Fruit fly (Drosophila melanogaster) whole organism, embryonic: ENCODE results near the gene GCS2beta.
A peak's percentile ranks its signal among the peaks of the same experiment; 100 is the strongest.

Experiments used
- Awh ChIP-seq: fragments of 200-800 bp; sonication (Bioruptor generic); IDR thresholded peaks from 2 replicates; pipeline ENCODE4, ENCODE4 v1.3.6; 2022; ENCODE audit warnings: missing biosample characterization, missing genetic modification characterization
- BEAF-32 ChIP-seq: fragments of 200-800 bp; sonication (Bioruptor generic); optimal IDR thresholded peaks from 3 replicates; lab custom pipeline; 2017; ENCODE audit warnings: missing biosample characterization, missing genetic modification characterization, mild to moderate bottlenecking, moderate library complexity, missing genetic modification reagents
- CG13424 ChIP-seq: fragments of 200-800 bp; sonication (Bioruptor generic); optimal IDR thresholded peaks from 2 replicates; lab custom pipeline; 2019; ENCODE audit warnings: missing biosample characterization, mild to moderate bottlenecking, missing genetic modification characterization, moderate library complexity
- CG14050 ChIP-seq: fragments of 200-800 bp; sonication (Bioruptor generic); IDR thresholded peaks from 3 replicates; pipeline ENCODE4 v1.3.6; 2022; ENCODE audit warnings: missing biosample characterization, missing genetic modification characterization
- CG14441 ChIP-seq: fragments of 200-800 bp; sonication (Bioruptor generic); IDR thresholded peaks from 2 replicates; pipeline ENCODE4 v1.3.6; 2022; ENCODE audit warnings: missing biosample characterization, missing genetic modification characterization
- CG15514 ChIP-seq: fragments of 200-800 bp; sonication (Bioruptor generic); optimal IDR thresholded peaks from 3 replicates; lab custom pipeline; 2017; ENCODE audit warnings: missing biosample characterization, missing genetic modification characterization, mild to moderate bottlenecking, moderate library complexity, missing genetic modification reagents
- CG17186 ChIP-seq: fragments of 200-800 bp; sonication (Bioruptor generic); optimal IDR thresholded peaks from 3 replicates; lab custom pipeline; 2017; ENCODE audit warnings: missing biosample characterization, missing genetic modification reagents, missing genetic modification characterization
- CG17361 ChIP-seq: fragments of 200-800 bp; sonication (Bioruptor generic); IDR thresholded peaks from 3 replicates; pipeline ENCODE4 v1.3.6; 2022; ENCODE audit warnings: missing biosample characterization, missing genetic modification characterization
- CG30020 ChIP-seq: fragments of 200-800 bp; optimal IDR thresholded peaks from 2 replicates; lab custom pipeline; 2019; ENCODE audit warnings: missing biosample characterization, mild to moderate bottlenecking, missing genetic modification characterization, moderate library complexity
- CG31365 ChIP-seq: fragments of 200-800 bp; sonication (Bioruptor generic); optimal IDR thresholded peaks from 2 replicates; lab custom pipeline; 2018; ENCODE audit warnings: missing biosample characterization, mild to moderate bottlenecking, missing genetic modification characterization
- CG33557 ChIP-seq: fragments of 200-800 bp; sonication (Bioruptor generic); optimal IDR thresholded peaks from 2 replicates; lab custom pipeline; 2019; ENCODE audit warnings: missing biosample characterization, mild to moderate bottlenecking, missing genetic modification characterization, moderate library complexity
- CG3847 ChIP-seq: fragments of 200-800 bp; sonication (Bioruptor generic); IDR thresholded peaks from 2 replicates; pipeline ENCODE4 v1.3.6; 2022; ENCODE audit warnings: missing biosample characterization, missing genetic modification characterization
- CG4404 ChIP-seq: fragments of 200-800 bp; sonication (Bioruptor generic); IDR thresholded peaks from 2 replicates; pipeline ENCODE4 v1.3.6; 2022; ENCODE audit warnings: missing biosample characterization, missing genetic modification characterization
- CG6654 ChIP-seq: fragments of 200-800 bp; sonication (Bioruptor generic); optimal IDR thresholded peaks from 2 replicates; lab custom pipeline; 2017; ENCODE audit warnings: missing biosample characterization, mild to moderate bottlenecking, missing genetic modification characterization
- CG6683 ChIP-seq: fragments of 200-800 bp; sonication (Bioruptor generic); optimal IDR thresholded peaks from 2 replicates; lab custom pipeline; 2017; ENCODE audit warnings: missing biosample characterization, mild to moderate bottlenecking, missing genetic modification characterization, missing genetic modification reagents
- CG6813 ChIP-seq: fragments of 200-800 bp; sonication (Bioruptor generic); optimal IDR thresholded peaks from 2 replicates; lab custom pipeline; 2017; ENCODE audit warnings: missing biosample characterization, missing genetic modification characterization, mild to moderate bottlenecking, moderate library complexity, missing genetic modification reagents
- CG8388 ChIP-seq: fragments of 200-800 bp; sonication (Bioruptor generic); optimal IDR thresholded peaks from 2 replicates; lab custom pipeline; 2019; ENCODE audit warnings: missing biosample characterization, mild to moderate bottlenecking, missing genetic modification characterization, moderate library complexity
- CG9437 ChIP-seq: fragments of 200-800 bp; sonication (Bioruptor generic); optimal IDR thresholded peaks from 2 replicates; lab custom pipeline; 2018; ENCODE audit warnings: missing biosample characterization, mild to moderate bottlenecking, missing genetic modification characterization
- CTCF ChIP-seq: fragments of 200-800 bp; sonication (Bioruptor generic); optimal IDR thresholded peaks from 2 replicates; lab custom pipeline; 2017; ENCODE audit warnings: missing biosample characterization, mild to moderate bottlenecking, missing genetic modification characterization, moderate library complexity
- CoRest ChIP-seq: fragments of 200-800 bp; sonication (Bioruptor generic); optimal IDR thresholded peaks from 3 replicates; lab custom pipeline; 2018; ENCODE audit warnings: missing biosample characterization, mild to moderate bottlenecking, missing genetic modification characterization, moderate library complexity
- Dll ChIP-seq: fragments of 200-800 bp; sonication (Bioruptor generic); IDR thresholded peaks from 4 replicates; pipeline ENCODE4 v1.3.6; 2022; ENCODE audit warnings: missing biosample characterization, missing genetic modification characterization; ENCODE audit not compliant: partially characterized antibody
- ERR ChIP-seq: fragments of 200-800 bp; sonication (Bioruptor generic); optimal IDR thresholded peaks from 2 replicates; lab custom pipeline; 2016; ENCODE audit warnings: missing biosample characterization, missing genetic modification characterization
- Gug ChIP-seq: fragments of 200-800 bp; sonication (Bioruptor generic); IDR thresholded peaks from 4 replicates; pipeline ENCODE4 v1.3.6; 2022; ENCODE audit warnings: missing biosample characterization, missing genetic modification characterization
- Lhr ChIP-seq: fragments of 200-800 bp; sonication (Bioruptor generic); optimal IDR thresholded peaks from 3 replicates; lab custom pipeline; 2017; ENCODE audit warnings: mild to moderate bottlenecking, missing biosample characterization, missing genetic modification reagents, missing genetic modification characterization
- MESR4 ChIP-seq: fragments of 200-800 bp; sonication (Bioruptor generic); optimal IDR thresholded peaks from 2 replicates; lab custom pipeline; 2018; ENCODE audit warnings: missing biosample characterization, mild to moderate bottlenecking, missing genetic modification characterization, moderate library complexity
- NC2β ChIP-seq: fragments of 200-800 bp; sonication (Bioruptor generic); optimal IDR thresholded peaks from 2 replicates; lab custom pipeline; 2016; ENCODE audit warnings: missing biosample characterization, missing genetic modification characterization
- Ssrp ChIP-seq: fragments of 200-800 bp; sonication (Bioruptor generic); optimal IDR thresholded peaks from 2 replicates; lab custom pipeline; 2018; ENCODE audit warnings: missing biosample characterization, mild to moderate bottlenecking, missing genetic modification characterization, moderate library complexity
- Xrp1 ChIP-seq: fragments of 200-800 bp; sonication (Bioruptor generic); IDR thresholded peaks from 2 replicates; pipeline ENCODE4 v1.3.6; 2022; ENCODE audit warnings: missing biosample characterization, missing genetic modification characterization
- YL-1 ChIP-seq: fragments of 200-800 bp; sonication (Bioruptor generic); optimal IDR thresholded peaks from 3 replicates; lab custom pipeline; 2017; ENCODE audit warnings: missing biosample characterization, mild to moderate bottlenecking, missing genetic modification characterization
- ab ChIP-seq: fragments of 200-800 bp; sonication (Bioruptor generic); optimal IDR thresholded peaks from 2 replicates; lab custom pipeline; 2016; ENCODE audit warnings: missing biosample characterization, missing genetic modification characterization
- amos ChIP-seq: fragments of 200-800 bp; sonication (Bioruptor generic); IDR thresholded peaks from 2 replicates; pipeline ENCODE4 v1.3.6; 2022; ENCODE audit warnings: missing biosample characterization, missing genetic modification characterization; ENCODE audit not compliant: partially characterized antibody
- ato ChIP-seq: fragments of 200-800 bp; sonication (Bioruptor generic); IDR thresholded peaks from 2 replicates; pipeline ENCODE4 v1.3.6; 2022; ENCODE audit warnings: missing biosample characterization, missing genetic modification characterization; ENCODE audit not compliant: partially characterized antibody
- crc ChIP-seq: fragments of 200-800 bp; sonication (Bioruptor generic); optimal IDR thresholded peaks from 2 replicates; lab custom pipeline; 2016; ENCODE audit warnings: missing biosample characterization, missing genetic modification characterization
- da ChIP-seq: fragments of 200-800 bp; sonication (Bioruptor generic); optimal IDR thresholded peaks from 2 replicates; lab custom pipeline; 2016; ENCODE audit warnings: missing biosample characterization, missing genetic modification characterization
- emc ChIP-seq: fragments of 200-800 bp; sonication (Bioruptor generic); optimal IDR thresholded peaks from 2 replicates; lab custom pipeline; 2016; ENCODE audit warnings: missing biosample characterization, missing genetic modification characterization
- ewg ChIP-seq: fragments of 200-800 bp; sonication (Bioruptor generic); optimal IDR thresholded peaks from 3 replicates; lab custom pipeline; 2017; ENCODE audit warnings: mild to moderate bottlenecking, missing biosample characterization, missing genetic modification reagents, missing genetic modification characterization
- gfzf ChIP-seq: fragments of 200-800 bp; sonication (Bioruptor generic); optimal IDR thresholded peaks from 2 replicates; lab custom pipeline; 2016; ENCODE audit warnings: missing biosample characterization, mild to moderate bottlenecking, missing genetic modification characterization, moderate library complexity
- gt ChIP-seq: fragments of 200-800 bp; sonication (Bioruptor generic); IDR thresholded peaks from 2 replicates; pipeline ENCODE4 v1.3.6; 2022; ENCODE audit warnings: missing biosample characterization, missing genetic modification characterization
- her ChIP-seq: fragments of 200-800 bp; sonication (Bioruptor generic); optimal IDR thresholded peaks from 2 replicates; lab custom pipeline; 2016; ENCODE audit warnings: missing biosample characterization, missing genetic modification characterization
- lab ChIP-seq: fragments of 200-800 bp; sonication (Bioruptor generic); optimal IDR thresholded peaks from 3 replicates; lab custom pipeline; 2017; ENCODE audit warnings: missing biosample characterization, missing genetic modification characterization, mild to moderate bottlenecking, moderate library complexity, missing genetic modification reagents
- lola ChIP-seq, 3 experiments: fragments of >200 bp in 2 of 3; fragments of 200-800 bp in 1 of 3; sonication (Bioruptor generic) in 1 of 3; optimal IDR thresholded peaks; 2 replicates each; lab custom pipeline; 2017 to 2019; ENCODE audit warnings: missing biosample characterization in 3 of 3, missing genetic modification characterization in 3 of 3, mild to moderate bottlenecking in 1 of 3, moderate library complexity in 1 of 3
- oc ChIP-seq: fragments of 200-800 bp; sonication (Bioruptor generic); optimal IDR thresholded peaks from 2 replicates; lab custom pipeline; 2018; ENCODE audit warnings: missing biosample characterization, mild to moderate bottlenecking, missing genetic modification characterization, moderate library complexity
- odd ChIP-seq: fragments of 200-800 bp; sonication (Bioruptor generic); optimal IDR thresholded peaks from 2 replicates; lab custom pipeline; 2017; ENCODE audit warnings: missing biosample characterization, mild to moderate bottlenecking, missing genetic modification characterization
- pzg ChIP-seq: fragments of 200-800 bp; sonication (Bioruptor generic); optimal IDR thresholded peaks from 3 replicates; lab custom pipeline; 2018; ENCODE audit warnings: missing biosample characterization, mild to moderate bottlenecking, missing genetic modification characterization, moderate library complexity
- ro ChIP-seq: fragments of 200-800 bp; sonication (Bioruptor generic); IDR thresholded peaks from 2 replicates; pipeline ENCODE4 v1.3.6; 2022; ENCODE audit warnings: missing biosample characterization, missing genetic modification characterization
- run ChIP-seq: fragments of 200-800 bp; sonication (Bioruptor generic); optimal IDR thresholded peaks from 3 replicates; lab custom pipeline; 2018; ENCODE audit warnings: missing biosample characterization, mild to moderate bottlenecking, missing genetic modification characterization
- sd ChIP-seq: fragments of 200-800 bp; sonication (Bioruptor generic); optimal IDR thresholded peaks from 3 replicates; lab custom pipeline; 2018; ENCODE audit warnings: missing biosample characterization, mild to moderate bottlenecking, missing genetic modification characterization, moderate library complexity
- sisA ChIP-seq: fragments of 200-800 bp; sonication (Bioruptor generic); IDR thresholded peaks from 2 replicates; pipeline ENCODE4 v1.3.6; 2022; ENCODE audit warnings: missing biosample characterization, missing genetic modification characterization
- sob ChIP-seq: fragments of 200-800 bp; sonication (Bioruptor generic); IDR thresholded peaks from 2 replicates; pipeline ENCODE4 v1.3.6; 2022; ENCODE audit warnings: missing biosample characterization, missing genetic modification characterization
- sug ChIP-seq: fragments of 200-800 bp; optimal IDR thresholded peaks from 2 replicates; lab custom pipeline; 2019; ENCODE audit warnings: missing biosample characterization, mild to moderate bottlenecking, missing genetic modification characterization, moderate library complexity
- usp ChIP-seq: fragments of >200 bp; optimal IDR thresholded peaks from 2 replicates; lab custom pipeline; 2017; ENCODE audit warnings: missing biosample characterization, missing genetic modification characterization

Gene GCS2beta

DNA sequence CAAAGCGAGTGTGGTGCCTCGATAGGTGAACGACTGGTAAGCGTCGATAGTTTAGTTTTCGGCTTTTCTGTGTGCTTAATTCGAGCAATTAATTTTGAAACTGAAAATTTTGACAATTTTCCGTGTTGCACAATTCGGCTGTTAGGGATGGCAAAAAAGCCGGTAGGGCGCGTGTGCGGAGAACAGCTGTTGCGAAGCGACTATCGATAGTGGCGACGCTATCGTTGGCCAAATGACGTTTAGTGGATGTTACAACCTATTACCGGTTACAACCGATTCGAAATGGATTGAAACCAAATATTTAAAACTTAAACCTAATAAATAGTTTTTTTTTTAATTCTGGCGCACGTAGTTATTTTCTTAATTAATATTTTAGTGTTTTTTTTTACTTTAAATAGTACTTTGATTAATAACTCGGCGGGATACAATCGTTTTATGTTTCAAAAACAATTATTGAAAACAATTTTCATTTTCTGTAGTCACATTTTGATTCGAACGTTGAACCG, 16.9 kb upstream of the GCS2beta start, which contains the start of the genes mEFTs and Dhc36C (continued):
- TF ChIP-seq amos (GFP tag; lab: Robert Waterston, UW): peak; percentile 92
- TF ChIP-seq CoRest (tag; lab: Kevin White, UChicago): no peak
- no peak for TF ChIP-seq gt (GFP tag; lab: Robert Waterston, UW)
- no peak for TF ChIP-seq da (GFP tag; lab: Kevin White, UChicago)
- peak; percentile 81 for TF ChIP-seq pzg (GFP tag; lab: Kevin White, UChicago)
- TF ChIP-seq CG6654 (GFP tag; lab: Kevin White, UChicago): no peak
- no peak for TF ChIP-seq Xrp1 (GFP tag; lab: Robert Waterston, UW)
- TF ChIP-seq CG17186 (GFP tag; lab: Kevin White, UChicago): peak; percentile 79
- no peak for TF ChIP-seq NC2β (GFP tag; lab: Kevin White, UChicago)
- no peak for TF ChIP-seq odd
- TF ChIP-seq Ssrp (tag; lab: Kevin White, UChicago): no peak
- TF ChIP-seq sisA (GFP tag; lab: Robert Waterston, UW): no peak
- TF ChIP-seq ab (GFP tag; lab: Kevin White, UChicago): no peak
- peak; percentile 58 for TF ChIP-seq Lhr (GFP tag; lab: Kevin White, UChicago)
- TF ChIP-seq CG14441 (GFP tag; lab: Robert Waterston, UW): no peak
- peak; percentile 42 for TF ChIP-seq CG15514 (GFP tag; lab: Kevin White, UChicago)
- no peak for TF ChIP-seq CG3847 (GFP tag; lab: Robert Waterston, UW)
- no peak for TF ChIP-seq CG33557 (GFP tag; lab: Kevin White, UChicago)
- TF ChIP-seq ato (GFP tag; lab: Robert Waterston, UW): peak; percentile 65
- no peak for TF ChIP-seq CG31365 (tag; lab: Kevin White, UChicago)
- no peak for TF ChIP-seq lola (GFP tag; optimal IDR thresholded peaks at IDR 0.05; lab: Kevin White, UChicago)
- TF ChIP-seq BEAF-32: peak; percentile 86
- no peak for TF ChIP-seq CG4404 (GFP tag; lab: Robert Waterston, UW)
- no peak for TF ChIP-seq CG14050 (GFP tag; lab: Robert Waterston, UW)
- peak; percentile 66 for TF ChIP-seq MESR4 (GFP tag; lab: Kevin White, UChicago)
- no peak for TF ChIP-seq CG6813 (GFP tag; lab: Kevin White, UChicago)
- TF ChIP-seq CG13424: no peak
- TF ChIP-seq CG9437: peak; percentile 13
- peak; percentile 62 for TF ChIP-seq CTCF (GFP tag; lab: Kevin White, UChicago)
- peak; percentile 87 for TF ChIP-seq Dll (GFP tag; lab: Robert Waterston, UW)
- TF ChIP-seq sd (tag; lab: Kevin White, UChicago): no peak
- TF ChIP-seq usp (GFP tag; lab: Kevin White, UChicago): no peak
- no peak for TF ChIP-seq crc (GFP tag; lab: Kevin White, UChicago)
- no peak for TF ChIP-seq ro (GFP tag; lab: Robert Waterston, UW)
- TF ChIP-seq emc (GFP tag; lab: Kevin White, UChicago): no peak
- no peak for TF ChIP-seq CG17361 (GFP tag; lab: Robert Waterston, UW)
- TF ChIP-seq oc (tag; lab: Kevin White, UChicago): no peak
- no peak for TF ChIP-seq CG30020 (tag; lab: Kevin White, UChicago)
- TF ChIP-seq run: no peak
- no peak for TF ChIP-seq ERR (GFP tag; lab: Kevin White, UChicago)
- TF ChIP-seq Gug (GFP tag; lab: Robert Waterston, UW): no peak
- TF ChIP-seq CG8388 (GFP tag; lab: Kevin White, UChicago): no peak
- peak; percentile 43 for TF ChIP-seq gfzf
- no peak for TF ChIP-seq her (GFP tag; lab: Kevin White, UChicago)
- no peak for TF ChIP-seq CG6683
- TF ChIP-seq ewg (GFP tag; lab: Kevin White, UChicago): peak; percentile 96
- TF ChIP-seq Awh (GFP tag; lab: Robert Waterston, UW): no peak
- TF ChIP-seq sob (GFP tag; lab: Robert Waterston, UW): peak; percentile 27; the same call in 1 of the 2 replicates
- no peak for TF ChIP-seq sug
- no peak for TF ChIP-seq lab (GFP tag; lab: Kevin White, UChicago)
- TF ChIP-seq YL-1 (GFP tag; lab: Kevin White, UChicago): peak; percentile 72
